Fruit fly (Drosophila melanogaster) whole organism, embryonic: ENCODE results near the gene CG17666.
A peak's percentile ranks its signal among the peaks of the same experiment; 100 is the strongest.

ENCODE experiments used
- Atf-2 ChIP-seq: fragments of 200-800 bp; sonication (Bioruptor generic); optimal IDR thresholded peaks from 2 replicates; lab custom pipeline; 2016; ENCODE audit warnings: missing biosample characterization, missing genetic modification characterization
- B-H1 ChIP-seq: fragments of 200-800 bp; sonication (Bioruptor generic); IDR thresholded peaks from 3 replicates; pipeline ENCODE4 v1.3.6; 2022; ENCODE audit warnings: missing biosample characterization, missing genetic modification characterization
- BEAF-32 ChIP-seq: fragments of 200-800 bp; sonication (Bioruptor generic); optimal IDR thresholded peaks from 3 replicates; lab custom pipeline; 2017; ENCODE audit warnings: missing biosample characterization, missing genetic modification characterization, mild to moderate bottlenecking, moderate library complexity, missing genetic modification reagents
- CG10147 ChIP-seq: fragments of 200-800 bp; sonication (Bioruptor generic); optimal IDR thresholded peaks from 2 replicates; lab custom pipeline; 2019; ENCODE audit warnings: missing biosample characterization, mild to moderate bottlenecking, missing genetic modification characterization, moderate library complexity
- CG11456 ChIP-seq: fragments of 200-800 bp; sonication (Bioruptor generic); IDR thresholded peaks from 3 replicates; pipeline ENCODE4 v1.3.6; 2022; ENCODE audit warnings: missing biosample characterization, missing genetic modification characterization
- CG11560 ChIP-seq: fragments of 200-800 bp; sonication (Bioruptor generic); IDR thresholded peaks from 3 replicates; pipeline ENCODE4 v1.3.6; 2022; ENCODE audit warnings: missing biosample characterization, missing genetic modification characterization
- CG12155 ChIP-seq: fragments of 200-800 bp; sonication (Bioruptor generic); optimal IDR thresholded peaks from 3 replicates; lab custom pipeline; 2016; ENCODE audit warnings: missing biosample characterization, missing genetic modification characterization
- CG14710 ChIP-seq: fragments of 200-800 bp; sonication (Bioruptor generic); optimal IDR thresholded peaks from 3 replicates; lab custom pipeline; 2019; ENCODE audit warnings: missing biosample characterization, mild to moderate bottlenecking, missing genetic modification characterization, moderate library complexity
- CG15269 ChIP-seq: fragments of 200-800 bp; sonication (Bioruptor generic); optimal IDR thresholded peaks from 2 replicates; lab custom pipeline; 2018; ENCODE audit warnings: missing biosample characterization, mild to moderate bottlenecking, missing genetic modification characterization, moderate library complexity
- CG15696 ChIP-seq: fragments of 200-800 bp; sonication (Bioruptor generic); optimal IDR thresholded peaks from 2 replicates; lab custom pipeline; 2019; ENCODE audit warnings: missing biosample characterization, mild to moderate bottlenecking, missing genetic modification characterization, moderate library complexity
- CG3163 ChIP-seq: fragments of 200-800 bp; sonication (Bioruptor generic); optimal IDR thresholded peaks from 3 replicates; lab custom pipeline; 2016; ENCODE audit warnings: missing biosample characterization, missing genetic modification characterization
- CG32532 ChIP-seq: fragments of 200-800 bp; sonication (Bioruptor generic); IDR thresholded peaks from 2 replicates; pipeline ENCODE4 v1.3.6; 2022; ENCODE audit warnings: missing biosample characterization, missing genetic modification characterization
- CG34422 ChIP-seq: fragments of 200-800 bp; sonication (Bioruptor generic); IDR thresholded peaks from 3 replicates; pipeline ENCODE4 v1.3.6; 2022; ENCODE audit warnings: missing biosample characterization, missing genetic modification characterization
- CG4424 ChIP-seq: fragments of 200-800 bp; sonication (Bioruptor generic); optimal IDR thresholded peaks from 3 replicates; lab custom pipeline; 2016; ENCODE audit warnings: missing biosample characterization, missing genetic modification characterization
- CG4617 ChIP-seq: fragments of 200-800 bp; sonication (Bioruptor generic); optimal IDR thresholded peaks from 3 replicates; lab custom pipeline; 2016; ENCODE audit warnings: missing biosample characterization, missing genetic modification characterization, borderline replicate concordance
- CG5245 ChIP-seq: fragments of 200-800 bp; sonication (Bioruptor generic); optimal IDR thresholded peaks from 3 replicates; lab custom pipeline; 2016; ENCODE audit warnings: missing biosample characterization, missing genetic modification characterization
- CG7928 ChIP-seq: fragments of 200-800 bp; sonication (Bioruptor generic); optimal IDR thresholded peaks from 2 replicates; lab custom pipeline; 2017; ENCODE audit warnings: missing biosample characterization, mild to moderate bottlenecking, missing genetic modification characterization
- CG9797 ChIP-seq: fragments of 200-800 bp; sonication (Bioruptor generic); optimal IDR thresholded peaks from 3 replicates; lab custom pipeline; 2018; ENCODE audit warnings: missing biosample characterization, mild to moderate bottlenecking, missing genetic modification characterization
- Chrac-16 ChIP-seq: fragments of 200-800 bp; sonication (Bioruptor generic); optimal IDR thresholded peaks from 3 replicates; lab custom pipeline; 2016; ENCODE audit warnings: missing biosample characterization, missing genetic modification characterization
- D19B ChIP-seq: fragments of 200-800 bp; sonication (Bioruptor generic); optimal IDR thresholded peaks from 2 replicates; lab custom pipeline; 2017; ENCODE audit warnings: missing biosample characterization, mild to moderate bottlenecking, missing genetic modification characterization
- Dll ChIP-seq: fragments of 200-800 bp; sonication (Bioruptor generic); IDR thresholded peaks from 4 replicates; pipeline ENCODE4 v1.3.6; 2022; ENCODE audit warnings: missing biosample characterization, missing genetic modification characterization; ENCODE audit not compliant: partially characterized antibody
- H15 ChIP-seq: fragments of 200-800 bp; sonication (Bioruptor generic); IDR thresholded peaks from 3 replicates; pipeline ENCODE4 v1.3.6; 2022; ENCODE audit warnings: missing biosample characterization, missing genetic modification characterization
- Hey ChIP-seq: fragments of 200-800 bp; sonication (Bioruptor generic); optimal IDR thresholded peaks from 3 replicates; lab custom pipeline; 2018; ENCODE audit warnings: missing biosample characterization, mild to moderate bottlenecking, missing genetic modification characterization
- HmgZ ChIP-seq: fragments of 200-800 bp; sonication (Bioruptor generic); optimal IDR thresholded peaks from 2 replicates; lab custom pipeline; 2018; ENCODE audit warnings: missing biosample characterization, mild to moderate bottlenecking, missing genetic modification characterization
- MESR4 ChIP-seq: fragments of 200-800 bp; sonication (Bioruptor generic); optimal IDR thresholded peaks from 2 replicates; lab custom pipeline; 2018; ENCODE audit warnings: missing biosample characterization, mild to moderate bottlenecking, missing genetic modification characterization, moderate library complexity
- NC2β ChIP-seq: fragments of 200-800 bp; sonication (Bioruptor generic); optimal IDR thresholded peaks from 2 replicates; lab custom pipeline; 2016; ENCODE audit warnings: missing biosample characterization, missing genetic modification characterization
- Sin3A ChIP-seq: fragments of >200 bp; optimal IDR thresholded peaks from 2 replicates; lab custom pipeline; 2018
- Trl ChIP-seq, 3 experiments: fragments of >200 bp in 2 of 3; fragments of 200-800 bp in 1 of 3; sonication (Bioruptor generic) in 1 of 3; optimal IDR thresholded peaks; 2 replicates in 1 of 3; 3 replicates in 2 of 3; lab custom pipeline; 2016 to 2017; ENCODE audit warnings: missing biosample characterization in 1 of 3, missing genetic modification characterization in 1 of 3
- ash1 ChIP-seq: fragments of 200-800 bp; sonication (Bioruptor generic); optimal IDR thresholded peaks from 2 replicates; lab custom pipeline; 2018; ENCODE audit warnings: missing biosample characterization, mild to moderate bottlenecking, missing genetic modification characterization
- bbx ChIP-seq: fragments of 200-800 bp; sonication (Bioruptor generic); IDR thresholded peaks from 2 replicates; pipeline ENCODE4 v1.3.6; 2022; ENCODE audit warnings: missing biosample characterization, missing genetic modification characterization; ENCODE audit not compliant: partially characterized antibody
- cas ChIP-seq: fragments of 200-800 bp; sonication (Bioruptor generic); IDR thresholded peaks from 2 replicates; pipeline ENCODE4 v1.3.6; 2022; ENCODE audit warnings: missing biosample characterization, missing genetic modification characterization
- crp ChIP-seq, 2 experiments: fragments of 200-800 bp; sonication (Bioruptor generic); optimal IDR thresholded peaks; 2 replicates in 1 of 2; 3 replicates in 1 of 2; lab custom pipeline; 2017; ENCODE audit warnings: missing biosample characterization in 2 of 2, missing genetic modification characterization in 2 of 2, mild to moderate bottlenecking in 1 of 2, moderate library complexity in 1 of 2
- en ChIP-seq: fragments of 200-800 bp; sonication (Bioruptor generic); optimal IDR thresholded peaks from 2 replicates; lab custom pipeline; 2016; ENCODE audit warnings: missing biosample characterization, missing genetic modification characterization
- exex ChIP-seq: fragments of 200-800 bp; sonication (Bioruptor generic); optimal IDR thresholded peaks from 4 replicates; lab custom pipeline; 2018; ENCODE audit warnings: missing biosample characterization, mild to moderate bottlenecking, missing genetic modification characterization, moderate library complexity
- gfzf ChIP-seq: fragments of 200-800 bp; sonication (Bioruptor generic); optimal IDR thresholded peaks from 2 replicates; lab custom pipeline; 2016; ENCODE audit warnings: missing biosample characterization, mild to moderate bottlenecking, missing genetic modification characterization, moderate library complexity
- gsb ChIP-seq: fragments of 200-800 bp; sonication (Bioruptor generic); IDR thresholded peaks from 2 replicates; pipeline ENCODE4 v1.3.6; 2022; ENCODE audit warnings: missing biosample characterization, missing genetic modification characterization
- hb ChIP-seq: fragments of 200-800 bp; sonication (Bioruptor generic); IDR thresholded peaks from 3 replicates; pipeline ENCODE4 v1.3.6; 2022; ENCODE audit warnings: missing biosample characterization, missing genetic modification characterization; ENCODE audit not compliant: partially characterized antibody
- hbn ChIP-seq: fragments of 200-800 bp; sonication (Bioruptor generic); IDR thresholded peaks from 2 replicates; pipeline ENCODE4 v1.3.6; 2022; ENCODE audit warnings: missing biosample characterization, missing genetic modification characterization; ENCODE audit not compliant: partially characterized antibody
- klu ChIP-seq: fragments of 200-800 bp; sonication (Bioruptor generic); IDR thresholded peaks from 2 replicates; pipeline ENCODE4 v1.3.6; 2022; ENCODE audit warnings: missing biosample characterization, missing genetic modification characterization
- knrl ChIP-seq: fragments of 200-800 bp; sonication (Bioruptor generic); IDR thresholded peaks from 3 replicates; pipeline ENCODE4 v1.3.6; 2022; ENCODE audit warnings: missing biosample characterization, missing genetic modification characterization; ENCODE audit not compliant: partially characterized antibody
- luna ChIP-seq: fragments of 200-800 bp; sonication (Bioruptor generic); optimal IDR thresholded peaks from 2 replicates; lab custom pipeline; 2016; ENCODE audit warnings: missing biosample characterization, missing genetic modification characterization
- psq ChIP-seq: fragments of 200-800 bp; sonication (Bioruptor generic); optimal IDR thresholded peaks from 2 replicates; lab custom pipeline; 2017; ENCODE audit warnings: missing biosample characterization, missing genetic modification characterization
- pzg ChIP-seq: fragments of 200-800 bp; sonication (Bioruptor generic); optimal IDR thresholded peaks from 3 replicates; lab custom pipeline; 2018; ENCODE audit warnings: missing biosample characterization, mild to moderate bottlenecking, missing genetic modification characterization, moderate library complexity
- ro ChIP-seq: fragments of 200-800 bp; sonication (Bioruptor generic); IDR thresholded peaks from 2 replicates; pipeline ENCODE4 v1.3.6; 2022; ENCODE audit warnings: missing biosample characterization, missing genetic modification characterization
- tna ChIP-seq: fragments of 200-800 bp; sonication (Bioruptor generic); IDR thresholded peaks from 2 replicates; pipeline ENCODE4 v1.3.6; 2022; ENCODE audit warnings: missing biosample characterization, missing genetic modification characterization; ENCODE audit not compliant: partially characterized antibody
- zen ChIP-seq: fragments of 200-800 bp; sonication (Bioruptor generic); optimal IDR thresholded peaks from 3 replicates; lab custom pipeline; 2018; ENCODE audit warnings: missing biosample characterization, mild to moderate bottlenecking, missing genetic modification characterization, moderate library complexity

The CG17666 gene

dm6 chr3L:12804730-12805170 is 23.6 kb downstream of the CG17666 start, which contains the start of gene Atg1 (continued):
- no peak for TF ChIP-seq CG14710 (tag; lab: Kevin White, UChicago)

dm6 chr3L:12805660-12806289 is 24.6 kb downstream of the CG17666 start, which contains the start of gene Sap130:
Gene Sap130 (plus strand): TSS chr3L:12805902.
- TF ChIP-seq pzg (GFP tag; lab: Kevin White, UChicago): peak; percentile 32
- peak; percentile 75 for TF ChIP-seq MESR4
- TF ChIP-seq CG4617 (GFP tag; lab: Kevin White, UChicago): peak; percentile 56
- TF ChIP-seq Sin3A: peak; percentile 6
- no peak for TF ChIP-seq cas (GFP tag; lab: Robert Waterston, UW)
- TF ChIP-seq Trl (optimal IDR thresholded peaks at IDR 0.05; lab: Kevin White, UChicago): peak in 1 of 2 experiments; percentile 72
- no peak for TF ChIP-seq Trl (GFP tag; optimal IDR thresholded peaks at IDR 0.05; lab: Kevin White, UChicago)
- TF ChIP-seq Dll (GFP tag; lab: Robert Waterston, UW): 0 out of 4 replicates have a peak, but pooled peaks have one; percentile 41
- no peak for TF ChIP-seq exex
- no peak for TF ChIP-seq Atf-2
- peak; percentile 5 for TF ChIP-seq NC2β
- no peak for TF ChIP-seq CG11560 (tag; lab: Robert Waterston, UW)
- TF ChIP-seq bbx (GFP tag; lab: Robert Waterston, UW): 0 out of 2 replicates have a peak, but pooled peaks have one; percentile 5
- TF ChIP-seq ash1 (GFP tag; lab: Kevin White, UChicago): no peak
- 0 out of 3 replicates have a peak, but pooled peaks have one; percentile 13 for TF ChIP-seq knrl (GFP tag; lab: Robert Waterston, UW)
- peak; percentile 6 for TF ChIP-seq zen (tag; lab: Kevin White, UChicago)
- TF ChIP-seq hbn (GFP tag; lab: Robert Waterston, UW): 0 out of 2 replicates have a peak, but pooled peaks have one; percentile 16
- TF ChIP-seq tna: 0 out of 2 replicates have a peak, but pooled peaks have one; percentile 20
- TF ChIP-seq CG3163 (GFP tag; lab: Kevin White, UChicago): peak; percentile 31
- TF ChIP-seq CG32532 (GFP tag; lab: Robert Waterston, UW): no peak
- peak; percentile 30 for TF ChIP-seq CG9797 (GFP tag; lab: Kevin White, UChicago)
- no peak for TF ChIP-seq Chrac-16 (GFP tag; lab: Kevin White, UChicago)
- no peak for TF ChIP-seq HmgZ (tag; lab: Kevin White, UChicago)
- peak; percentile 35 for TF ChIP-seq CG10147
- peak; percentile 72 for TF ChIP-seq gfzf (GFP tag; lab: Kevin White, UChicago)
- TF ChIP-seq CG34422 (GFP tag; lab: Robert Waterston, UW): 0 out of 3 replicates have a peak, but pooled peaks have one; percentile 64
- peak; percentile 57 for TF ChIP-seq BEAF-32 (GFP tag; lab: Kevin White, UChicago)
- TF ChIP-seq, all 482 proteins: peak for 18

- TF ChIP-seq CG12155 (GFP tag; lab: Kevin White, UChicago) (peak; percentile 15), CG15269 (tag; lab: Kevin White, UChicago) (peak; percentile 80), Hey (tag; lab: Kevin White, UChicago) (no peak), B-H1 (GFP tag; lab: Robert Waterston, UW) (no peak), H15 (no peak), luna (GFP tag; lab: Kevin White, UChicago) (no peak), CG7928 (GFP tag; lab: Kevin White, UChicago) (no peak), CG4617 (GFP tag; lab: Kevin White, UChicago) (no peak), en (GFP tag; lab: Kevin White, UChicago) (no peak), CG15696 (tag; lab: Kevin White, UChicago) (peak; percentile 7), zen (tag; lab: Kevin White, UChicago) (no peak), CG11456 (GFP tag; lab: Robert Waterston, UW) (no peak), CG4424 (GFP tag; lab: Kevin White, UChicago) (peak; percentile 19), crp (GFP tag; optimal IDR thresholded peaks at IDR 0.05; lab: Kevin White, UChicago) (no peak), klu (GFP tag; lab: Robert Waterston, UW) (no peak), Sin3A (no peak), gsb (no peak), CG5245 (GFP tag; lab: Kevin White, UChicago) (peak; percentile 21), psq (GFP tag; lab: Kevin White, UChicago) (peak; percentile 99), D19B (GFP tag; lab: Kevin White, UChicago) (peak; percentile 35), hb (GFP tag; lab: Robert Waterston, UW) (no peak), ro (no peak)
Observed at dm6 chr3L:12806290-12806743, 25.2 kb downstream of the CG17666 start.
